Fruit fly (Drosophila melanogaster): ENCODE results near the gene CG42371.

The CG42371 gene

dm6 chr2L:2226259-2227121 is 9.4 kb upstream of the CG42371 start, which contains the start of the genes CG15387 and sau (continued):
- peak; percentile 91 for TF ChIP-seq CG7786 (GFP tag; optimal IDR thresholded peaks at IDR 0.05)
- TF ChIP-seq da (GFP tag; optimal IDR thresholded peaks at IDR 0.05), result peak; percentile 65
- peak; percentile 81 for TF ChIP-seq CG12942 (GFP tag; optimal IDR thresholded peaks at IDR 0.05)
- TF ChIP-seq cad (GFP tag; optimal IDR thresholded peaks at IDR 0.05), result no peak
- TF ChIP-seq Stat92E (GFP tag; optimal IDR thresholded peaks at IDR 0.05), result no peak
- peak; percentile 75 for TF ChIP-seq repo (GFP tag; optimal IDR thresholded peaks at IDR 0.05)
- peak; percentile 82 for TF ChIP-seq ara (GFP tag; IDR thresholded peaks at IDR 0.05)
- peak; percentile 91 for TF ChIP-seq Xbp1 (GFP tag; optimal IDR thresholded peaks at IDR 0.05)
- TF ChIP-seq wek (GFP tag; optimal IDR thresholded peaks at IDR 0.05), result peak; percentile 48
- peak; percentile 76 for TF ChIP-seq Dek (tag; optimal IDR thresholded peaks at IDR 0.05)
- TF ChIP-seq grn (GFP tag; optimal IDR thresholded peaks at IDR 0.05), result peak; percentile 34
- peak; percentile 82 for TF ChIP-seq ranshi (GFP tag; IDR thresholded peaks at IDR 0.05)
- peak; percentile 82 for TF ChIP-seq stc (GFP tag; IDR thresholded peaks at IDR 0.05)
- TF ChIP-seq phol (tag; optimal IDR thresholded peaks at IDR 0.05), result peak; percentile 88
- TF ChIP-seq zfh1 (GFP tag; IDR thresholded peaks at IDR 0.05), result peak; percentile 81
- TF ChIP-seq Nf-YA (GFP tag; IDR thresholded peaks at IDR 0.05), result peak; percentile 47
- peak; percentile 89 for TF ChIP-seq ind (GFP tag; optimal IDR thresholded peaks at IDR 0.05)
- peak; percentile 87 for TF ChIP-seq CG3281 (GFP tag; optimal IDR thresholded peaks at IDR 0.05)
- peak; percentile 67 for TF ChIP-seq CG8765 (GFP tag; IDR thresholded peaks at IDR 0.05)
- peak; percentile 89 for TF ChIP-seq Rfx (GFP tag; IDR thresholded peaks at IDR 0.05)
- no peak for TF ChIP-seq Lim3 (GFP tag; IDR thresholded peaks at IDR 0.05)
- TF ChIP-seq Hand (GFP tag; optimal IDR thresholded peaks at IDR 0.05), result peak; percentile 52
- TF ChIP-seq gsb (GFP tag; IDR thresholded peaks at IDR 0.05), result peak; percentile 66
- TF ChIP-seq dysf (GFP tag; IDR thresholded peaks at IDR 0.05), result peak; percentile 83
- TF ChIP-seq CG17385 (GFP tag; optimal IDR thresholded peaks at IDR 0.05), result peak; percentile 79
- TF ChIP-seq CG12071 (GFP tag; optimal IDR thresholded peaks at IDR 0.05), result peak; percentile 75
- no peak for TF ChIP-seq sim (GFP tag; IDR thresholded peaks at IDR 0.05)
- peak; percentile 93 for TF ChIP-seq sob (GFP tag; IDR thresholded peaks at IDR 0.05)
- TF ChIP-seq ash1 (GFP tag; optimal IDR thresholded peaks at IDR 0.05), result no peak
- TF ChIP-seq CG32772 (GFP tag; IDR thresholded peaks at IDR 0.05), result peak; percentile 75
- peak; percentile 91 for TF ChIP-seq nmo (GFP tag; optimal IDR thresholded peaks at IDR 0.05)
- TF ChIP-seq inv (GFP tag; IDR thresholded peaks at IDR 0.05; ENCODE audit: partially characterized antibody), result peak; percentile 90
- TF ChIP-seq Camta (GFP tag; optimal IDR thresholded peaks at IDR 0.05), result peak; percentile 90
- peak; percentile 78 for TF ChIP-seq CG18619 (GFP tag; optimal IDR thresholded peaks at IDR 0.05)
- peak; percentile 90 for TF ChIP-seq CG18599 (GFP tag; optimal IDR thresholded peaks at IDR 0.05)
- peak; percentile 79 for TF ChIP-seq dmrt99B (tag; optimal IDR thresholded peaks at IDR 0.05)
- peak; percentile 85 for TF ChIP-seq CG13123 (GFP tag; optimal IDR thresholded peaks at IDR 0.05)
- TF ChIP-seq CG9437 (GFP tag; optimal IDR thresholded peaks at IDR 0.05), result peak; percentile 85
- TF ChIP-seq CG6254 (GFP tag; optimal IDR thresholded peaks at IDR 0.05), result no peak
- TF ChIP-seq lab (GFP tag; optimal IDR thresholded peaks at IDR 0.05), result peak; percentile 91
- TF ChIP-seq Oli (tag; optimal IDR thresholded peaks at IDR 0.05), result peak; percentile 78
- TF ChIP-seq CG1024 (GFP tag; IDR thresholded peaks at IDR 0.05), result peak; percentile 66
- peak in 1 of 3 experiments; percentile 82 for TF ChIP-seq lola (GFP tag; optimal IDR thresholded peaks at IDR 0.05)
- TF ChIP-seq CG6765 (GFP tag; optimal IDR thresholded peaks at IDR 0.05), result peak; percentile 80
- peak; percentile 93 for TF ChIP-seq Hsf (GFP tag; optimal IDR thresholded peaks at IDR 0.05)
- no peak for TF ChIP-seq CG9797 (GFP tag; optimal IDR thresholded peaks at IDR 0.05)
- peak; percentile 77 for TF ChIP-seq CG6272 (GFP tag; IDR thresholded peaks at IDR 0.05)
- TF ChIP-seq CG15514 (GFP tag; optimal IDR thresholded peaks at IDR 0.05), result peak; percentile 86

Data from whole organism, embryonic.